Worm (Caenorhabditis elegans) whole organism, dauer: Measurements from ENCODE around the gene let-858.

Experiments
- unc-62 ChIP-seq: sonication (generic microtip); optimal IDR thresholded peaks from 2 replicates; lab custom pipeline; 2017; ENCODE audit warnings: missing biosample characterization, missing genetic modification reagents, missing genetic modification characterization

Gene let-858

DNA sequence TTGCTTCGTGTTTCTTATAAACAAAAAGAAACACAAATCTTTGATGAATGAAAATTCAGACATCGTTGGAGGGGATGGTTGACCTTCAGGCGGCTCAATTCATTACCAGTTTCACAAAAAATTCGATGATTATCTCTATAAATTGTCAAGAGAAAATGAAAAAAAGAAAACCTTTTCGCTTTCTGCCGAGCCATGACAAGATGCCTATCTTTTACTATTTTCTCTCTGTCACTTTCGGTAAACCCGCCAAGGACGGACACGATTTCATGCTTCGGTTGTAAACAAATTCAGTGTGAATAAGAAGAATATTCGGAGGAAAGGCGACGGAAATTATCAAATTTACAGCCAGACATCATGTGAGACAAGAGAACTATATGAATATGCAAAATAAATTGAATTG is 1.5 kb upstream of the let-858 start:
- TF ChIP-seq unc-62: no peak

DNA sequence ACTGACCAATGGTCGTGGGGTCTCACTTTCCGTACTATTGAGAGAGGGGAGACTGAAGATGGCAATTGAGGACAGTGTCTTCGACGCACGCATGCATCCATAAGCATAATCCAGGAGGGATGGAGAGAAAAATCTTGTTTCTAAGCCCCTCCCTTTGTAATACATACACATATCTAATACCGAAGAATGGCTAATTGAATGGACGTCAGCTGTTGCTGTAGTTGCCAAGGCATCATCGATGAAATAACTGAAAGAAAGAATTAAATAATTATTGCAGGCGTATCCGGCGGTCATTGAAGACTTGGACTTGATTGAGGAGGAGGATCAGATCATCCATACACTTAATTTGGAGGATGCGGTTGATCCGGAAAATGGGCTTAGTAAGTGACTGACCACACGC is 3.4 kb downstream of the let-858 start, which contains the start of gene F33A8.7:
Gene F33A8.7, minus strand, starts transcription at position 101 of the 400 bp plus-strand sequence.
- no peak for TF ChIP-seq unc-62

DNA sequence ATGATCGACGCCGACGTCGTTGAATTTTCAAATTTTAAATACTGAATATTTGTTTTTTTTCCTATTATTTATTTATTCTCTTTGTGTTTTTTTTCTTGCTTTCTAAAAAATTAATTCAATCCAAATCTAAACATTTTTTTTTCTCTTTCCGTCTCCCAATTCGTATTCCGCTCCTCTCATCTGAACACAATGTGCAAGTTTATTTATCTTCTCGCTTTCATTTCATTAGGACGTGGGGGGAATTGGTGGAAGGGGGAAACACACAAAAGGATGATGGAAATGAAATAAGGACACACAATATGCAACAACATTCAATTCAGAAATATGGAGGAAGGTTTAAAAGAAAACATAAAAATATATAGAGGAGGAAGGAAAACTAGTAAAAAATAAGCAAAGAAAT is 5.6 kb downstream of the let-858 start:
- TF ChIP-seq unc-62: no peak

DNA sequence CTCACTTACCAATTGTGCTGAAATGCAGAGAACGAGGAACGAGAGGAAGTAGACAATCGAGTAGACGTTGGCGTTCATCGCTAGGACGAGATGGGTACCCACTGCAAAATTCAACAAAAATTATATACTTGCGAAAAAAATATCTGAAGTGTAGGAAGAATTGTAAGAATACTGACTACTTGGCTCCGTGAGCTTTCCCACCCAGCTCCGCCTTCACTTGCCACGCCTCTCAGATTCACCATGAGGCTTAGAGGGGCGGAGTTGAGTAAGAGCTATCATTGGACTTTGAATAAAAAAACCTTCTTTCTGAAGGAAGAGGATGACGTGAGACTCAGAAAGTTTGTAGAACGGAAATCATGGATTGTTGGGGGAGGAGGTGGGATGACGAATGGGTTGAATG is 8.1 kb downstream of the let-858 start, which contains the start of gene nlp-18:
Gene nlp-18, minus strand, starts transcription at position 101 of the 400 bp plus-strand sequence.
- no peak for TF ChIP-seq unc-62

DNA sequence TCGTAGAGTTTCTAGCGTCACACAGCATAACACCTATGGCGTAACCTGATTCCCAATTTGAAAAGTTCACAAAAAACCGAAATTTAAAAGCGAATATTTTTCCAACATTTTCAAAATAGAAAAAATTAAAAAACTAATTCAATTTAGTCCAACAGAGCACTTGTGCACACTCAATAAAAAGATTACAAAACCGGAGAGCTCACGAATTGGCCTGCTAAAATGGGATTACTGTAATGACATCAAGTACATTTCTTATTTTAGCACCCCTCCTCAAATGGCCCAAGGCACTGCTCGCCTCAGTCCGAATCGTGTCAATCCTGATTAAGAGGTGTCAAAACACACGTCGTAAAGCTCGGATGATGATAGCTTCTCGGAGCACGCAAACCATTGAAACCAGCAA is 10.6 kb downstream of the let-858 start:
- no peak for TF ChIP-seq unc-62

DNA sequence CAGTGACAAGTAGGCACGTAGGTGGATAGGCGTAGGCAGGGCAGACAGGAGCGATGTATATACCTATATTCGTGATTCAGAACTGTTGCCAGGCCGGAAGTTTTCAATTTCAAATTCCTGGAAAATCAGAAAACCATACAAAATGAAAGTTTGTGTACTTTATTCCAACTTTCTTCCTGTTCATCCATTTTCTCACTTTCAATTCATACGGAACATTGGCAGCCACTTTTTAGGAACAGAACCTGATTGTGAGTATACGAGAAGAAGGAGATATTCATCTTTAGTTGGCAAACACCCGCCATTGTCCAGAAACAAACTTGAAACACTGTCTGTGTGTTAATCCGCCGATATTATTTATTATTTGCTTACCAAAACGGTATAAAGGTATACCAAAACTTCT is 13.6 kb downstream of the let-858 start, which contains the start of gene srlf-15:
Gene srlf-15, plus strand, starts transcription at position 301 of the 400 bp plus-strand sequence.
- no peak for TF ChIP-seq unc-62

DNA sequence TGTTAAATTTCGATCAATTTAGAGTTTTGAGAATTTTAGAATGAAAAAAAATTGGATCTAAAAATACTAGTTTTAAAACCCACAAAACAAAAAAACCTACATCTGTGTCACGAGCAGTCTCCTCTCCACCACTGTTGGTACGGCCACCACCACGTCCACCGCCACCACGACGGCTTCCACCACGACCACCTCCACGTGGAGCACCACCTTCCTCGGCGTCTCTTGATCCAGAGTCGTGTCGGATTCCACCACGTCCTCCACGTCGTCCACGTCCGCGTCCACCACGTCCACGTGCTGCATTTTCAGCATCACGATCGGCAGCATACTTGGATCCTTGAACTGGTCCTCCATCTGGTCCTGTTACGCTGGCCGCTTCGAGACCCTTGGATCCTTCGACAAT is 18.0 kb downstream of the let-858 start:
- no peak for TF ChIP-seq unc-62

DNA sequence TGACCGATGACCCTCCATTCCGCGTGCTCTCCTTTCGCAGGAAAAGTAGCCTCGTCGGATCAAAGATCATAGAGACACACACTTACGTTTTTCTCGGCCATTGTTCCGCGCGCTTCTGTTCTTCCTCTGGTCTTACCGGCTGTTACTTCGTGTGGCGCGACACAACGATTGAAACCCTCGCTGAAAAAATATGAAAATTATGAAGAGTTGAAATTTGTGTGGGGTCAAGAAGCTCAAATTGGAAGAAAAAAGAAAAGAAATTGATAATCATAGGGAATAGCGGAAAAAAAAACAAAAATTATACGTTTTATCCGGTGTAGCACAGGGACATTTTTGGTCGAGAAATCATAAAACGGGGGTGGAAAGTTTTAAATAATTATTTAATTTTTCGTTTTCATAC is 18.9 kb downstream of the let-858 start, which contains the start of gene cey-1:
Gene cey-1, minus strand, starts transcription at position 180 of the 400 bp plus-strand sequence.
- TF ChIP-seq unc-62: no peak

DNA sequence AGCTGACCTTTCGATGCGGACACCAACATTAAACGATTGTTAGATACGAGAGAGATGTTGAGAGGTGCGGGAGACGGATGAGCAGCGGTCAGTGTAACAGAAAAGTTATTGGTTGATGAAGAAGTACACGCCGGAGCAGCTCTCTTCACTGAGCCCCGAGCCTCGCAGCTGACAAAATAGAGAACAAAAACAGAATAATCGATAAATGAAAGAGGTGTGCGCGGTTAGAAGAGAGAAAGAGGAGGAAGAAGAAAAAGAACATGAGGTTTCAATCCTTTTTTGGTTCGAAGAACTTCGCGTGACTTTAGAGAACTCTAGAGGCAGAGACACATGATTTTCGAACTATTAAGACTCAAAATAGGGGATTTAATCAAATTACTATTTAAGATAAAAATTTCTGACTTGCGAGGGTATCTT is 19.7 kb downstream of the let-858 start:
- TF ChIP-seq unc-62: no peak

DNA sequence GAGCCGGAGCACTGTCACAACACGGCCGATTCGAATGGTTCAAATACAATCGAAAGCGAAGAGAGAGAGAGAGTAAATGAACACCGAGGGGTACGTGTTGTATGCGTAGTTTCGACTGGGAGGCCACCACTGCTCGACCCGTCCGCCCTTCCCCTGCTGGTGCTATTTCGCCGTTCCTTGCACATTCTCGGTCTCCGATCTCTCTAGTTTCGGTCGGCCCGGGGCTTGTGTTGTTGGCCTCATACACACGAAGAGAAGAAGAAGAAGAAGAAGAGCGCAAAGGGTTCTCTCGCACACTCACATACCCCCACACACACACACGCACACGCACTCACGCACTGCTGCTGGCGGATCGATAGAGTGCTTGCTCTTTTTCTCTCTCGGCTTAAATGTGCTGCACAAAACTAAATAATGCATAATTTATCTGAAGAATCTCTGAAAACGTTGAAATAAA is 20.7 kb downstream of the let-858 start:
- TF ChIP-seq unc-62: no peak

DNA sequence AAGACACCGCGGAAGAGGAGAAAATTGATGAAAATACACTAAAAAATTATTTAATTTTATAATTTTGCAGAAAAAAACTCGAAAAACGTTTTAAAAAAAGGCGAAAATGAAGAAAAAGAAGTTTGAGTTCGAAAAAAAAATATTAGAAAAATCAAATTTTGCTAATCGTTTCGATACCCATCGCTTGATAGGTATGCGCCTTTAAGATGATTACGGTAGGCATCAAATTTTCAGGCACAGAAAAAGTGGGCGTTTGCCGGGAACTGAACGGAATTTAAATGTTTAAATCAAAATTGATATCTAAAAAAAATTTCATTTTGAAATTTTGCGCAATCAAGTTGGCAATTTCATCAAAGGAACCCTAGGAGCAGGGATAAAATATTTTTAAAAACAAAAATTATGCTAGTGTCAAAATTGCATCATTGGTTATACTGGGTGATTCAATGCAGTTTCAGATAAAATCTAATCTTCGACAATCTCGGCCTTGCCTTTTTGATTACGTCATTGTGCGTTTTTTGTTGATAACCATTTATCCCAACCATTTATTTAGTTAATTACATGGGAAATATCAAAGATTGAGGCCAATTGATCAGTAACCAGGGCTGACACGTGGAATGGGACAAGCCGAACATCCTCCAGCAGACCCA is 21.5 kb downstream of the let-858 start:
- TF ChIP-seq unc-62: no peak

DNA sequence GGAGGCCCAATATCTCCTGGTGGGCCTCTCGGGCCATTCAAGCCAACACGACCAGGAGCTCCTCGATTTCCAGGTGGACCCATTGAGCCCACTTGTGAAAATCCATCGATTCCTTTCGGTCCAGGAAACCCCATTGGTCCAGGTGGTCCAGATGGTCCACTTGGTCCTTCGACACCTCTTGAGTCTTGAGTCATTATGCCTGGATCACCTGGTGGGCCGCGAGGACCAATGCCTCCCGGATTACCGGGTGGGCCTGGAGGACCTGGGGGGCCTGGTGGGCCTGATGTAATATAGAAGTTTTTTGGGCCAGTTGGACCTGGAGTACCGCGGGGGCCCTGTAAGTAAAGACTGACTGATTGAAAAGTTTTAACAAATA is 22.0 kb downstream of the let-858 start:
- TF ChIP-seq unc-62: no peak

DNA sequence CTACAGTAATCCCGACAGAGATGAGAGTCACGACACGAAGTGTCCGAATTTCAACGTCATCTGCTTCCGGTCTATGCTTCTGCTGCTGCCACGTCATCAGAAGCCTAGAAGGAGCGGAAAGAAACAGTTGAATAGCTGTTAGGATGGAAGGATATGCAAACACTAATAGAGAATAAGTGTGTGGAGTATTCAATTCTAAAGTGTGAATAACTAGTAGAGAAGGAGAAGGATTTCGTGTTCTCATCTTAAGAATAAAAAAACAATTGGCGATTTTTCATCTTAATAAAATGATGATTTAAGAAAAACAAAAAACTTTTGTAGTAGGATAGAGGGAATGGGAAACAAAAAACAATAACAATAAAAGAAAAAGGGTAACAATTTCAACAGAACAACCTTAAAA is 23.7 kb downstream of the let-858 start, which contains the start of gene col-83:
Gene col-83, minus strand, starts transcription at position 101 of the 400 bp plus-strand sequence.
- no peak for TF ChIP-seq unc-62

DNA sequence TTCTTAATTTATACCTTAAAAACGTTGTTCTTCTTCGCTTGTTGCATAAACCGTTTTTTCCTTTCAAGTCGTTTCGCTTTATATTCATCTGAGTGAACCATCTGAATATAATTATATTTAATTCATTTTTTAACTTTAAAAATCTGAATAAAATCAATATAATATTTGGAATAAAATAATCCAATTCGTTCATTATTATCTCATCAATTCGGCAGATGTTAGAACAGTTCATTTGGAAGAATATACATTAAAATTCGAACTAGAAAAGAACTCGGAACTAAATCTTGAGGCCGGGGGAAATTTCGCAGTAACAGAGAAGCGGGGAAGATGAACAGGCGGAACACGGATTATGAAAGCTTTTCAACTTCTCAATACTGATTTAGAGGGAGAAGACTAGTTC is 26.8 kb downstream of the let-858 start, which contains the start of gene F33A8.4:
Gene F33A8.4, minus strand, starts transcription at position 101 of the 400 bp plus-strand sequence.
- TF ChIP-seq unc-62: no peak

DNA sequence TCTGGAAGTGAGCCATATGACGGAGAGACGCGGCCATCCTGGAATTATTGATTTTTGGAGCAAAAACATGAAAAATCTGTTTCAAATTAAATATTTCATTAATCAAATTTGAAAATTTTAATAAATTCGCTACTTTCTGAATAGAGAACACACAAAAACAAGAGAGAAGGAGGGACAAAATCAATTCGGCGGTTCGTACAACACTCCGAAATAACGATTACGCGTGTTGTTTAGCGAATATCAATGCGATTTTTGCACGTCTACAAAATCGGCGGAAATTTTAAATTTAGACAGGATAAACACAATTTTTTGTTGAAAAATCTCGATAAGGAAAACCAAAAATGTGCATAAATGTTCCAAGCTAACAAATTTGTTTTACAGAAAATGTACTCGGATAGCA is 27.7 kb downstream of the let-858 start, which contains the start of the genes sdhd-1 and ilkp-1:
Gene sdhd-1, minus strand, starts transcription at position 38 of the 400 bp plus-strand sequence.
Gene ilkp-1, plus strand, starts transcription at position 380 of the 400 bp plus-strand sequence.
- TF ChIP-seq unc-62: no peak

DNA sequence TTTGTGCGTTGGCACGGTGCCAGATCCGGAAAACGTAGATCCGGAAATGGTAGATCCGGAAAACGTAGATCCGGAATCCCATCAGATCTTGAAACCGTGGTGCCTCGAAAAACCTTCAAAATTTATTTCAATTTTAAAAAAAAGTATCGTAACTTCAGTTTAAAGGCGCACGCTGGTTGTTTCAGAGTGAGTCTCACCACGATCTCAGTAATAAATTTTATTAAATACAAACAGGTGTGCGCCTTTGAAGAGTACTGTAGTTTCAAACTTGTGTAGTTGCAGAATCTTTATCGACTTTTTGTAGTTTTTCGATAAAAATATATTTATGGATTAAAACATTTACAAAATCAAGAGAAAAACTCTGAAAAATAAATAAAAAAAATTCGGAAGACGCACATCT is 28.5 kb downstream of the let-858 start:
- no peak for TF ChIP-seq unc-62

DNA sequence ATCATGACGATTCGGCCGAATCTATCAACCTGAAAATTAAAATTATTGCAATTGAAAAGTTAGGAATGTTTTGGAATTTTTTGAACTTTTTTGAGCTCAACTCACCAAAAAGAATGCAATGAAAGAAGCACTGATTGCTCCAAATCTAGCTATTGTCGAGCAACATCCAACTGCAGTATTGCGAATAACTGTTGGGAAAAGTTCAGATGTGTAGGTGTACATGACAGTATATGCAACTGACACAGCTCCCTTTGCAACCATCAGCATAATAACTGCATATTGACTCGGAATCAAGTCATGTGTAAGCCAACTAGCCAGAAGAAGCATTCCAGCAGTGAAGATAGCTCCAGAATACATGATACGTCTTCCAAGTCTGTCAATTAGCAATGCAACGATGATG is 30.4 kb downstream of the let-858 start:
- no peak for TF ChIP-seq unc-62

DNA sequence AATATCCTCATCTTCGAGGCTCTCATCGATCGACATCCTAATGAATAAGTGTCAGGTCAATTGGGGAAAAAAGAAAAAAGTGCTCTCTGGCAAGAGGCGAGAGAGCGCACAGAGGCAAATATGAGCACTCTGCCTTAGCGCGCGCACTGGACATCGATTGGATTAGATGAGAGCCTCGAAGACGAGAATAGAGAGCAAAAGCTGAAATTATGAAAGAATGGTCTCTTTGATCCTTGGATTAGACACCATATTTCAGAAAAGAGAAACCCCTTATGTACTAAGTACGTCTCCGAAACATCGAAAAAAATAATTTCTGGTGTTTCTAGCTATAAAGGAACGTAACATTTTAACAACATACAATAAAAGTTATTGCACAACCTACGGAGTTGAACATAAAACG is 33.1 kb downstream of the let-858 start, which contains the start of gene F45E10.2:
Gene F45E10.2, minus strand, starts transcription at position 101 of the 400 bp plus-strand sequence.
- no peak for TF ChIP-seq unc-62
